Fruit fly (Drosophila melanogaster) whole organism, wandering third instar larva: ENCODE measurements around the gene DCX-EMAP.

Experiments
- Abd-B ChIP-seq: fragments of >200 bp; optimal IDR thresholded peaks from 2 replicates; lab custom pipeline; 2017; ENCODE audit warnings: missing biosample characterization, missing genetic modification characterization
- CG32264 ChIP-seq: fragments of 200-800 bp; sonication (Bioruptor generic); optimal IDR thresholded peaks from 2 replicates; lab custom pipeline; 2016; ENCODE audit warnings: missing biosample characterization, missing genetic modification characterization
- CG9705 ChIP-seq: fragments of 200-800 bp; sonication (Bioruptor generic); optimal IDR thresholded peaks from 2 replicates; lab custom pipeline; 2018; ENCODE audit warnings: missing biosample characterization, mild to moderate bottlenecking, missing genetic modification characterization
- CrebA ChIP-seq: fragments of 200-800 bp; sonication (Bioruptor generic); optimal IDR thresholded peaks from 2 replicates; lab custom pipeline; 2016; ENCODE audit warnings: missing biosample characterization, mild to moderate bottlenecking, missing genetic modification characterization, borderline replicate concordance
- Dfd ChIP-seq: fragments of >200 bp; optimal IDR thresholded peaks from 2 replicates; lab custom pipeline; 2017; ENCODE audit warnings: missing biosample characterization, missing genetic modification characterization
- Dif ChIP-seq: fragments of 200-275, 200-300 bp; sonication (Bioruptor generic); optimal IDR thresholded peaks from 2 replicates; lab custom pipeline; 2018; ENCODE audit warnings: missing biosample characterization, missing genetic modification characterization; ENCODE audit not compliant: partially characterized antibody
- GATAd ChIP-seq: sonication (Bioruptor generic); optimal IDR thresholded peaks from 2 replicates; lab custom pipeline; 2016; ENCODE audit warnings: missing biosample characterization, missing genetic modification characterization
- HLH106 ChIP-seq: fragments of 200-800 bp; optimal IDR thresholded peaks from 3 replicates; lab custom pipeline; 2019; ENCODE audit warnings: missing biosample characterization, mild to moderate bottlenecking, missing genetic modification characterization, moderate library complexity
- Hnf4 ChIP-seq: fragments of 200-800 bp; sonication (Bioruptor generic); optimal IDR thresholded peaks from 2 replicates; lab custom pipeline; 2016; ENCODE audit warnings: missing biosample characterization, mild to moderate bottlenecking, missing genetic modification characterization
- Hr78 ChIP-seq: fragments of >200 bp; optimal IDR thresholded peaks from 2 replicates; lab custom pipeline; 2017; ENCODE audit warnings: missing biosample characterization, missing genetic modification characterization
- Hr83 ChIP-seq: fragments of 200-300 bp; sonication (Bioruptor generic); optimal IDR thresholded peaks from 2 replicates; lab custom pipeline; 2016; ENCODE audit warnings: missing biosample characterization, mild to moderate bottlenecking, missing genetic modification characterization, moderate library complexity; ENCODE audit not compliant: poor library complexity, severe bottlenecking
- Jra ChIP-seq: sonication (Bioruptor generic); optimal IDR thresholded peaks from 2 replicates; lab custom pipeline; 2016; ENCODE audit warnings: missing biosample characterization, missing genetic modification characterization
- Mio ChIP-seq: sonication (Bioruptor generic); optimal IDR thresholded peaks from 2 replicates; lab custom pipeline; 2016; ENCODE audit warnings: missing biosample characterization, missing genetic modification characterization
- N ChIP-seq: fragments of >200 bp; optimal IDR thresholded peaks from 2 replicates; lab custom pipeline; 2018; ENCODE audit warnings: missing biosample characterization, missing external identifiers, missing genetic modification characterization
- OdsH ChIP-seq: fragments of 200-800 bp; sonication (Bioruptor generic); optimal IDR thresholded peaks from 2 replicates; lab custom pipeline; 2016; ENCODE audit warnings: missing biosample characterization, mild to moderate bottlenecking, missing genetic modification characterization
- Rel ChIP-seq, 2 experiments: fragments of 200-800 bp; sonication (Bioruptor generic) in 1 of 2; optimal IDR thresholded peaks; 2 replicates in 1 of 2; 3 replicates in 1 of 2; lab custom pipeline; 2016 to 2019; ENCODE audit warnings: mild to moderate bottlenecking in 2 of 2, missing biosample characterization in 2 of 2, missing genetic modification characterization in 2 of 2, moderate library complexity in 1 of 2
- Sp1 ChIP-seq: fragments of 200-800 bp; sonication (Bioruptor generic); optimal IDR thresholded peaks from 3 replicates; lab custom pipeline; 2019; ENCODE audit warnings: missing biosample characterization, mild to moderate bottlenecking, missing genetic modification characterization, moderate library complexity
- Vsx2 ChIP-seq: fragments of 200-300, 225-300 bp; sonication (Bioruptor generic); optimal IDR thresholded peaks from 2 replicates; lab custom pipeline; 2018; ENCODE audit warnings: missing biosample characterization, missing genetic modification characterization; ENCODE audit not compliant: partially characterized antibody
- br ChIP-seq: fragments of 200-800 bp; sonication (Bioruptor generic); optimal IDR thresholded peaks from 2 replicates; lab custom pipeline; 2016; ENCODE audit warnings: missing biosample characterization, missing genetic modification characterization
- brk ChIP-seq: fragments of 200-800 bp; sonication (Bioruptor generic); optimal IDR thresholded peaks from 2 replicates; lab custom pipeline; 2016; ENCODE audit warnings: missing biosample characterization, mild to moderate bottlenecking, missing genetic modification characterization
- dl ChIP-seq, 2 experiments: fragments of 175-275, 200-275 bp in 1 of 2; fragments of 200-275 bp in 1 of 2; sonication (Bioruptor generic); optimal IDR thresholded peaks; lab custom pipeline; 2018; ENCODE audit warnings: mild to moderate bottlenecking in 2 of 2, missing biosample characterization in 2 of 2, missing genetic modification characterization in 2 of 2, moderate library complexity in 2 of 2; ENCODE audit not compliant: partially characterized antibody in 2 of 2, insufficient read depth in 1 of 2
- ey ChIP-seq: fragments of 200-800 bp; sonication (Bioruptor generic); optimal IDR thresholded peaks from 2 replicates; lab custom pipeline; 2016; ENCODE audit warnings: missing biosample characterization, missing genetic modification characterization
- foxo ChIP-seq, 2 experiments: fragments of 200-800 bp; sonication (Bioruptor generic); optimal IDR thresholded peaks; 2 replicates in 1 of 2; 3 replicates in 1 of 2; lab custom pipeline; 2016 to 2017; ENCODE audit warnings: missing biosample characterization in 2 of 2, missing genetic modification characterization in 2 of 2
- fru ChIP-seq: fragments of 200-800 bp; sonication (Bioruptor generic); optimal IDR thresholded peaks from 3 replicates; lab custom pipeline; 2016; ENCODE audit warnings: missing biosample characterization, mild to moderate bottlenecking, missing genetic modification characterization
- h ChIP-seq: fragments of 200-800 bp; sonication (Bioruptor generic); optimal IDR thresholded peaks from 3 replicates; lab custom pipeline; 2016; ENCODE audit warnings: missing biosample characterization, mild to moderate bottlenecking, missing genetic modification characterization
- jim ChIP-seq: fragments of 175-275, 200-325 bp; sonication (Bioruptor generic); optimal IDR thresholded peaks from 2 replicates; lab custom pipeline; 2016; ENCODE audit warnings: missing biosample characterization, mild to moderate bottlenecking, missing genetic modification characterization
- psq ChIP-seq: fragments of 200-800 bp; sonication (Bioruptor generic); optimal IDR thresholded peaks from 3 replicates; lab custom pipeline; 2017; ENCODE audit warnings: missing biosample characterization, mild to moderate bottlenecking, missing genetic modification characterization, moderate library complexity
- rgr ChIP-seq: fragments of 200-800 bp; sonication (Bioruptor generic); optimal IDR thresholded peaks from 3 replicates; lab custom pipeline; 2016; ENCODE audit warnings: missing biosample characterization, mild to moderate bottlenecking, missing genetic modification characterization
- sage ChIP-seq: fragments of 200-800 bp; sonication (Bioruptor generic); optimal IDR thresholded peaks from 2 replicates; lab custom pipeline; 2016; ENCODE audit warnings: missing biosample characterization, mild to moderate bottlenecking, missing genetic modification characterization
- sv ChIP-seq: fragments of 200-800 bp; sonication (Bioruptor generic); optimal IDR thresholded peaks from 3 replicates; lab custom pipeline; 2016; ENCODE audit warnings: missing biosample characterization, missing genetic modification characterization
- tai ChIP-seq: sonication (Bioruptor generic); optimal IDR thresholded peaks from 2 replicates; lab custom pipeline; 2016; ENCODE audit warnings: missing biosample characterization, missing genetic modification characterization
- woc ChIP-seq: sonication (Bioruptor generic); optimal IDR thresholded peaks from 2 replicates; lab custom pipeline; 2016; ENCODE audit warnings: missing biosample characterization, mild to moderate bottlenecking, missing genetic modification characterization

The DCX-EMAP gene

dm6 chr3L:14969171-14969570 lies 65.6 kb downstream of the DCX-EMAP start, which contains the start of gene Tom (continued):
- TF ChIP-seq Dif (GFP tag; lab: Kevin White, UChicago) (peak; percentile 56), fru (peak; percentile 25), ey (GFP tag; lab: Kevin White, UChicago) (no peak), OdsH (GFP tag; lab: Kevin White, UChicago) (no peak), foxo (GFP tag; optimal IDR thresholded peaks at IDR 0.05; lab: Kevin White, UChicago) (no peak), Mio (GFP tag; lab: Kevin White, UChicago) (no peak), brk (GFP tag; lab: Kevin White, UChicago) (no peak), dl (GFP tag; optimal IDR thresholded peaks at IDR 0.05; lab: Kevin White, UChicago; ENCODE audit: insufficient read depth in 1 of 2, partially characterized antibody in 2 of 2) (peak in 1 of 2 experiments; percentile 59), CrebA (no peak), h (peak; percentile 26), Dfd (GFP tag; lab: Kevin White, UChicago) (no peak), Abd-B (GFP tag; lab: Kevin White, UChicago) (no peak)
- TF ChIP-seq, all 38 proteins: peak for 7

dm6 chr3L:14970213-14970612 lies 66.6 kb downstream of the DCX-EMAP start:
- TF ChIP-seq rgr (no peak), Vsx2 (GFP tag; lab: Kevin White, UChicago) (no peak), Jra (no peak), Rel (GFP tag; optimal IDR thresholded peaks at IDR 0.05; lab: Kevin White, UChicago) (no peak), Rel (tag; optimal IDR thresholded peaks at IDR 0.05; lab: Kevin White, UChicago) (no peak), CG9705 (GFP tag; lab: Kevin White, UChicago) (no peak), sv (GFP tag; lab: Kevin White, UChicago) (no peak), Hr83 (GFP tag; lab: Kevin White, UChicago) (no peak), h (no peak), tai (GFP tag; lab: Kevin White, UChicago) (no peak), CrebA (no peak), ey (GFP tag; lab: Kevin White, UChicago) (no peak), jim (GFP tag; lab: Kevin White, UChicago) (no peak)

- TF ChIP-seq dl (GFP tag; optimal IDR thresholded peaks at IDR 0.05; lab: Kevin White, UChicago; ENCODE audit: insufficient read depth in 1 of 2, partially characterized antibody in 2 of 2): peak in 1 of 2 experiments; percentile 13
- TF ChIP-seq rgr: peak; percentile 28
- peak; percentile 18 for TF ChIP-seq OdsH (GFP tag; lab: Kevin White, UChicago)
- peak; percentile 4 for TF ChIP-seq Sp1
- peak; percentile 14 for TF ChIP-seq Hnf4 (GFP tag; lab: Kevin White, UChicago)
- TF ChIP-seq ey (GFP tag; lab: Kevin White, UChicago): peak; percentile 11
- TF ChIP-seq CrebA: no peak
- peak; percentile 34 for TF ChIP-seq HLH106 (tag; lab: Kevin White, UChicago)
- peak in 1 of 2 experiments; percentile 50 for TF ChIP-seq foxo (GFP tag; optimal IDR thresholded peaks at IDR 0.05; lab: Kevin White, UChicago)
- TF ChIP-seq Dfd (GFP tag; lab: Kevin White, UChicago): no peak
- TF ChIP-seq N (GFP tag; lab: Kevin White, UChicago): no peak
- peak; percentile 32 for TF ChIP-seq h
- TF ChIP-seq psq (GFP tag; lab: Kevin White, UChicago): peak; percentile 10
- TF ChIP-seq Hr78 (GFP tag; lab: Kevin White, UChicago): no peak
- TF ChIP-seq woc (GFP tag; lab: Kevin White, UChicago): peak; percentile 68
- TF ChIP-seq brk (GFP tag; lab: Kevin White, UChicago): no peak
- peak; percentile 35 for TF ChIP-seq br
- TF ChIP-seq CG9705 (GFP tag; lab: Kevin White, UChicago): no peak
- TF ChIP-seq fru: peak; percentile 37
Observed at dm6 chr3L:14971893-14972624, 68.5 kb downstream of the DCX-EMAP start.

dm6 chr3L:14972625-14973250 lies 69.1 kb downstream of the DCX-EMAP start, which contains the start of gene Brd:
Gene Brd (plus strand): TSS chr3L:14972667.
- TF ChIP-seq foxo (GFP tag; optimal IDR thresholded peaks at IDR 0.05; lab: Kevin White, UChicago) (no peak), OdsH (GFP tag; lab: Kevin White, UChicago) (no peak), GATAd (GFP tag; lab: Kevin White, UChicago) (no peak), fru (no peak), CG32264 (GFP tag; lab: Kevin White, UChicago) (no peak), sage (no peak), Rel (GFP tag; optimal IDR thresholded peaks at IDR 0.05; lab: Kevin White, UChicago) (no peak), Rel (tag; optimal IDR thresholded peaks at IDR 0.05; lab: Kevin White, UChicago) (no peak), CG9705 (GFP tag; lab: Kevin White, UChicago) (no peak)
